Fruit fly (Drosophila melanogaster) ovary, adult (tissue): ENCODE results near the gene CG14431.

ENCODE experiments used
- CG17801 ChIP-seq: fragments of 200-800 bp; optimal IDR thresholded peaks from 2 replicates; lab custom pipeline; 2019; ENCODE audit warnings: missing biosample characterization, mild to moderate bottlenecking, missing genetic modification characterization, moderate library complexity; ENCODE audit not compliant: partially characterized antibody

The CG14431 gene

DNA sequence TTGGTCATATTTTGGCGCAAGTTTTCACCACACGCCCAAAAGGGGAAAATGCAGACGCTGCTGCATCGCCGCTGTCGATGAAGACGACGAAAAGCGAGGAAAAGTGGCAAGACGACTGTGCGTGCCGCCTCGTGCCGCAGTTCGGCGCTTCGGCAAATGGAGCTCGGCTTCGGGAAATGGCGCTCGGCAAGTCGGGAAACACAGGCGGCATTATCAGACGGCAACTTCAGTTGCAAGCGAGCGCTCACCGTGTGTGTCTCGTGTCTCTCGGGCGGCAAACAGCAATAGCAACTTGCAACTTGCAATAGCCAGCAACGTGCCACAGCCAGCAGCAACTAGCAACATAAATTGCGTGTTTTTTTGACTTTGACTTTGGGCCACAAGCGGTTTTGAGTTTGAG lies at the start of gene CG14431:
TSS of gene CG14431 (plus strand) at position 200 of the 400 bp plus-strand sequence.
- no peak for TF ChIP-seq CG17801 (GFP tag; lab: Kevin White, UChicago)

DNA sequence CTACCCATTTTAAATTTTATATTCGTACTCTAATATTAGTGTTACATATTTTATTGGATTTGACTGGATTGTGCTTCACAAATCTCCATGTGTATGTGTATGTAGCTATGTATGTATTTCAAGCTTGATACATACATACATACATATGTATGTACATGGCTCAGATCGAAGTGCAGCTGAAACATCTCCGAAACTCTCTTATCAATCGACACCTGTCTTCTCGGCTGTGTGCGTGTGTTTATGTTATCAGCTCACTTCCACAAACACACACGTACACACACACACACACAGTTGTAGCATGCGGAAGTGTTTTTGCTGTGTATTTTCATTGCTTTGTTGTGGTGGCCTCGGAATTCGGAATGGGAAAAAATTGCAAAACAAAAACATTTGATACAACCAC lies 48.8 kb upstream of the CG14431 start:
- no peak for TF ChIP-seq CG17801 (GFP tag; lab: Kevin White, UChicago)

DNA sequence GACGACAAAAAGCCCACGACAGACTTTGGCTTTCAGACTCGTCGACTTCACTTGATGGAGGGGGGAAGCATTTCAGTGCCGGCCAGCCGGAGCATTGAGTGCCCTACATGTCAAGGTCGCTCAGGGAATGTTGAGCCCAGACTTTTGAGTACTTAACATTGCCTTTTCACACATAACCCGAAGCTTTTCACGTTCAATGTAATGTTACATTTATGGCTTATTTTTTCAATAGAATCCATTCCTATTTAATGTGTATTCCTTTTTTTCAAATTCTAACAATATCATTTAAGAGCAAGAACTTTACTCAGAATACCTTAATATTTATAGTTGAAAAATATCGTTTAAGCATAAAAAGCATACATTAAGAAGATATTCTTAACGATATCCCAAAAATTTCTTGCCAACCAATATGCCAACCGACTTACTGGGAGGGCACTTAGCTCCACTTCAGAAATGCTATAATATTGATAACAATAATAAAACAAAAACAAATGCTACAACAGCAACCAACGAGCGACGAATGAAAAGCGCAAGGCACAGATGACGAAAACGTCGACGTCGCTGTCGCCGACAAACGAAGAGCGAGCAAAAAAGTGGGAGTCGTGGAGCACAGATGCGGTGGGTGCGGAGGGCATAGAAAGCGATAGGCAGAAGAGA lies 48.2 kb upstream of the CG14431 start:
- TF ChIP-seq CG17801 (GFP tag; lab: Kevin White, UChicago): peak; percentile 81

DNA sequence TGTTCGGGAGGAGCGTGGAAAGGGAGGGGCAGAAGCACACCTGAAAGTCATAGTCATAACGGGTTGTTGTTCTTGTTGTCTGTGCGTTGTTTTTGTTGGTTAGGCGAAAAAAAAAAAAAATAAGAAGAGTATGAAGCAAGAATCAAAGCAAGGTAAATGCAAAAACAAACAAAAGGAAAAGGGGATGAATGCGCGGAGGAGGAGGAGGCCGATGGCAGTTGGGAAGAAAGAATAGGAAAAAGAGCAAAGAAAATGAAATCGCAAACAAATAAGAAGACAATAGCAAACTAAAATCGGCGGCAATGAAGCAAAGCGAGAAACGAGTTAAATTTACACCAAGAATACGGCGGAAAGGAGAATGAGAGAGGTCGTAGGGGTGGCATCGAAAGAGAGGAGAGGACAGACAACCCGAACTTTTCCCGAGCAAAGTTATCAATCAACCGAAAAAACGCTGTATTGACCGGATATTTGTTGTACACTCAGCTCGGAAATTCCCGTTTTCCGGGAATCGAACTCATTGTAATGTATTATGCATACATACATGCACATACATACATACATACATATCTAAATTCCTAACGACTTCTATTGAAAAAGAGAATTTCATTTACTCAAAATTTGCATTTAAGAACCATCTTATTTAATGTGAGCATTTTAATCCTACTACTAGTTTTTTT lies 47.5 kb upstream of the CG14431 start:
- no peak for TF ChIP-seq CG17801 (GFP tag; lab: Kevin White, UChicago)

DNA sequence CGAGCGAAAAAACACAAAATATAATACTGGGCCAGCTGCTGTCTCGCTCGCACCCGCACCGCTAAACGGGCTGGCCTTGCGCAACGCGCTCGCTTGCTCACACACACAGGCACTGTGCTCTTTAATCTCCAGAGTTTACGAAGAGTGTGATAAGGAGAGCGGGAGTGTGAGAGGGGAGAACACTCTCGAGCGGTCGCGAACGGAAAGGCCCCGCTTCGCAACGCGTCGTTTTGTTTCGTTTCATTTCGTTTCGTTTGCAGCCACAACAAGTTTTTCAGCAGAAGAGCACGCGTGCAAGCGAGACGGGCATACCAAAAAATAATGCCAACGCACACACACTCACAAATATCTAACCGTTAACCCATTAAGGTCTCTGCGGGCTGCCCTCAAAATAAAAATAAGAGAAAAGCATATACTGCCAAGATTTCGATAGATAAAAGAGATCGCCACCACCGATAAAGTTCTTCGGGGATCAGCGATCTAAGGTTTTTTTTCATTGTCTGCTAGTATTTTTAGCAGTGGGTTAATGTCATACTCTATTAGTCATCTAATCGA lies 46.5 kb upstream of the CG14431 start:
- peak; percentile 89 for TF ChIP-seq CG17801 (GFP tag; lab: Kevin White, UChicago)

DNA sequence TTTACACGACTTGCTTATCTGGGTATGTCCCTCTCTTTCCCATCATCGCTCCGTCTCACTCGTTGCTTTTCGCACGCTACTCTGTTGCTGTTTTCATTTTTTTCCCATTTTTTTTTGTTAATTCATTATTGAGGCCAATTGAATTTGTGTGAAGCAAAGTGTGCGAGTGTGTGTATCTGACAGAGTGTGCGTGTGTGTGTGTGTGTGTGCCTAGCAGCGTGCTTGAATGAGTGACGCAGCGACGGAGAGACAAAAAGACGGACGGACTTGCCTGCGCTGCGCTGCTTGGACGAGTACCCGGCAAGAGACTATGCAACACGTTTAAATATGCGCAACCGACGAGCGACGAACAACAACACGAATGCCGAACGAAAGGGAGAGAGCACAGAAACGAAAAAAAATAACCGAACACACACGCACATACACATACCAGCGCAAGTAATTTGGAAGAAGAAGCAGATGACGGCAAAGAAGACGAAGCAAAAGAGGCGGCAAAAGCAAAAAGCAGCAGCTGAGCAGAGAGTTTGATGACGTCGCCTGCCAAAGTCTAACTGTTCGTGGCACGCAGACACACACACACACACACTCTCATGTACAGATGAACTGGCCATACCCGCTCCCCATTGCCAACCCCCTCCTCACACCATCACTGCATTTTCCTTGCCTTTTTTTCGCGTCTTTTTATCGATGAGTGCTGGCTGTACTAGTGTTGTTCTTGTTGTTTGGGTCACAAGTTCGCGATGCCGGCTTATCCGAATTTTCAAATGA lies 45.4 kb upstream of the CG14431 start:
- no peak for TF ChIP-seq CG17801 (GFP tag; lab: Kevin White, UChicago)

DNA sequence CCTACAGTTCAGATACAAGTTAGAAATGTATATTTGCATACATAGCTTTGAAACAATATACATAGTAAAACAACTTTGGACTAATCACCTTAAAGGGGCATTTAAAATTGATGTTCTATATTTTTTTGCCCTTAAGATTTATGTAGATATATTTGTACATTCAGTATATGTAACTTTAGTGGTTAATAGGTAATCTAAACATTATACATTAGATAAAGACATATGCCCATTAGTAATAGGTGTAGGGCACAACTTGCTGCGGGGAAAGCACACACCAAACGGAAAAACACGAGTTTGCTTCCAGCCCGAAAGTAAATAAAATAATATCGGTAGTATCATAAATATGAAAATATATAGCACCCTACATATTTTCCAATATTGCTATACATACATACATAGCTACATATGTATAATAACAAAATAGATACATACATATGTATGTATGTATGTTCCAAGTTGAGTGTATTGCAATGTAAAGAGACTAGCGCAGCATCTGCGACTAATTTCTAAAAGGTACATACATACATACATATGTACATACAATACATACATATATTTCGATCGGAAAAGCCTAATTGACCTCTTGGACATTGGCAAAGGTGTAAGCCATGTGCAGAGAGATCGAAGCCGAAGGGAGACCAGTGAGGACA lies 44.7 kb upstream of the CG14431 start, which contains the start of gene CG43736:
TSS of gene CG43736 (plus strand) at position 600 of the 650 bp plus-strand sequence.
- peak; percentile 99 for TF ChIP-seq CG17801 (GFP tag; lab: Kevin White, UChicago)

DNA sequence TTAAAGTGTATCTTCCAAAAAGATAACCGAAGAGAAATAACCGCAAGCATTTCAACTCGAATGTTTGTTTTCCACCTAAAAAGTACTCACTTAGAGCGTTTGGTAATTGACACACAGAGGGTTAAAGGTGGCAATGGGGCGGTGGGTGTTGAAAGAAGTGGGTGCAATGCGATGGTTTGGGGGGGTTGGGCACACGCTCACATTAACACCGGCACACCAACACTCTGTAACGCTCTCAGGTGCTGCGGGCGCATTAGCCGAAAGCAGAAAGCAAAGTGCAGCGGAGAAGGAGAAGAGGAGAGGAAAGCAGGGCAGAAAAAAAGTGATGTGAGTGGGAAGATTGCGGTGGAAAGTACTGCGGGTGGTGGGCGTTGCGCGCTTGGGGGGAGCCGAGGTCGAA lies 43.0 kb upstream of the CG14431 start:
- no peak for TF ChIP-seq CG17801 (GFP tag; lab: Kevin White, UChicago)

DNA sequence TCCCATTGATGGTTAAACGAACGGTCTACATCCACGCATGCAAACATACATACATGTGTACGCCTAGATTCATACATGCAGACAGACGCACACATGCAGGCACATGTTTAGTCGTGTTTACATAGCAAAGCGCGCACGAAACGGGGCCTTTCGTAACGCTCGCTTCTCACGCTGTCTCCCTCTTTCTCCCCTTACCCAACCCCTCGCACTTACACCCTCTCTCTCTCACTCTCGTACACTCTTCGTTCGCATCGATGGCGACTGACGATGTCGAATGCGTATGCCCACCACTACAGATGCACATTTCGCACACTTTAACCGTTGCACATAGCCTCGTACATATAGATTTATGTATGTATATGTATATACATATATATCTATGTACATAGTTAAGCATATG lies 42.0 kb upstream of the CG14431 start:
- peak; percentile 30 for TF ChIP-seq CG17801 (GFP tag; lab: Kevin White, UChicago)

DNA sequence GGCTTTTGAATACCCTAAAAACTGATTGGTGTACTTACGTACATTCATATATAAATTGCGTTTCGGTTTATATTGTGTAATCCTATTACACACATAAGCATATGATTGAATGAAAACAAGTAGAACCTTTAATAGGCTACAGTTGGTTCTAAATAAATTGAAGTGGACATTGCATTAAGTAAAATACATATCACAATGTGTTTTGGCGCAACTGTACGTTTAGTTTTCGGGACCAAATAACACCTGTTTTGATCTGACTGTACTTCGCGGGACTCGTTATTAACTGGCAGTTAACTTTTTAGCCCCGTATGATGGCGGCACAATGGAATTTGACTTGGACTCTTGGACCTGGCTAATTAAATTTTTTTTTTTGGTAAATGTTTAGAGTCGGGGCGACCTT lies 41.3 kb upstream of the CG14431 start:
- no peak for TF ChIP-seq CG17801 (GFP tag; lab: Kevin White, UChicago)

DNA sequence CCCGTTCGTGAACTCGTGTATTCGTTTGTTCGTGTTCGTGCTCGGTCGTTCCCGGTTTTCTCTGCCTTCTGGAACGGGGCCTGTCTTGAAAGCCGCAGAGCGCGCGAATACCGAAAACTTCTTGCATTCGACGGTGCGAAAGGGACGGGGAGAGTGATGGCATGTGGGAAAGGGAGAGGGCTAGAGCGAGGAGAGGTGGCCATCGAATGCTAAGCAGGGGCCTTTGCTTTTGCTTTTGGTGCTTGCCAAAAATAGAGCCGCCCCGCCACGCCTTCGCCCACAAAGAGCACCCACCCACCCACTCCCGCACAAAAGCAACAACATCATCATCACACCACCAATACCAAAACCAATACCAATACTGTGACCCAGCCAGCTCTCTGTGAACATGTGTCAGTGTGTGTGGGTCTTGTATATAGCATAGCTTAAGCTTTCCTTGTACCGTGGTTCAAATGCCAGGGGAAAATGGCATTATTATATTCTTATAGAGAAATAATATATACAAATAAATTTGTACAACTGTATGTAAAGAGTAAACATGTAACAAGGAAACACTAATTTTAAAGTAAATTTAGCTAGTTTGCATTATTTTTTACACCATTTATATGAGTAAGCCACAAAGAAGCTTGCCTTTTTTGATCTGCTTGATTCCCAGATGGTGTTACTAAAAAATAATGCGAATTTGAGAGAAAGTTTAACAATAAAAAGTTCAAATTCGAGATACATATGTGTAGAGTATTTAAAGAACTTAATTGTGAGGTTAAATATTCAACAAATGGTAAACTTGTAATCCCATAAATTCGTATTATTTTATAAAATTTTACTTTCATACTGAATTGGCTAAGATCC lies 40.7 kb upstream of the CG14431 start, which contains the start of gene CG14434:
TSS of gene CG14434 (minus strand) at position 20 of the 849 bp plus-strand sequence.
- no peak for TF ChIP-seq CG17801 (GFP tag; lab: Kevin White, UChicago)

DNA sequence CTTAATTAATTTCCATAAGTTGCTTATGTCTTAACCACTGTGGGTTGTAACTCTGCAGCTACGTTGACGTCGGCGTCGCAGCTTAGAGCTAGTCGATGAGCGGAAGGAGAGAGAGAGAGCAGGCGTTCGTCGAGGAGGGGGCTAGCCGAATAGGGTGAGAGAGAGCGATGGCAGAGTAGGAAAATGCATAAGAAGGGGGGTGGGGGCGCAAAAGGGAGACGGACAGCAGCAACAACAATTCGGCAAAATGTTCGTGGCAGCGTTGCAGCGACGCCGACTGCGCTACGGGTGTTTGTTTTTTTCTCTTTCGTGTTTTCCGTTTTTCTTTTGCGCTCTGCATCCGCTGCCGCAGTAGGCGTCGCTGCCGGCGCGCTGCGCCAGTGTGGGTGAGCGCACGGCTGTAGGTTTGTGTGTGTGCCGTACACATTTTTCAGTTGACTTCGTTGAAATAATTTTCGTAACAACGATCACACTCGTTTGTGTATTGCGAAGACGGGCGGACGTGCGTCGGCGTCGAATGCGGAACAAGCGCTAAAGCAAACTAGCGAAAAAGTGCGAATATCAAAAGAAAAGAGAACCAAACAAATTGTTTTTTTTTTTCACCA lies 40.0 kb upstream of the CG14431 start:
- no peak for TF ChIP-seq CG17801 (GFP tag; lab: Kevin White, UChicago)
